Worm (Caenorhabditis elegans) whole organism, mixed stage, embryonic: ENCODE measurements around the gene C18B2.5.
A peak's percentile ranks its signal among the peaks of the same experiment; 100 is the strongest.

Experiments
- bed-3 ChIP-seq: fragments of 200-800 bp; sonication (Bioruptor generic); optimal IDR thresholded peaks from 3 replicates; lab custom pipeline; 2018; ENCODE audit warnings: mild to moderate bottlenecking, missing genetic modification characterization, moderate library complexity, missing compliant biosample characterization
- blmp-1 ChIP-seq: fragments of 150-350 bp; optimal IDR thresholded peaks from 2 replicates; lab custom pipeline; 2014; ENCODE audit warnings: missing biosample characterization, missing genetic modification characterization
- ham-2 ChIP-seq: fragments of 200-800 bp; sonication (Bioruptor generic); optimal IDR thresholded peaks from 2 replicates; lab custom pipeline; 2018; ENCODE audit warnings: mild to moderate bottlenecking, missing genetic modification characterization, missing compliant biosample characterization
- lin-13 ChIP-seq: fragments of 150-350 bp; optimal IDR thresholded peaks from 2 replicates; lab custom pipeline; 2014; ENCODE audit warnings: missing biosample characterization, missing genetic modification characterization
- lin-32 ChIP-seq: fragments of 200-800 bp; sonication (Bioruptor generic); optimal IDR thresholded peaks from 2 replicates; lab custom pipeline; 2018; ENCODE audit warnings: mild to moderate bottlenecking, missing genetic modification characterization, missing compliant biosample characterization
- nhr-237 ChIP-seq: fragments of 150-350 bp; optimal IDR thresholded peaks from 2 replicates; lab custom pipeline; 2014; ENCODE audit warnings: missing biosample characterization, missing genetic modification characterization
- nhr-76 ChIP-seq: sonication (generic microtip); optimal IDR thresholded peaks from 2 replicates; lab custom pipeline; 2017; ENCODE audit warnings: missing biosample characterization, missing genetic modification characterization
- pha-4 ChIP-seq: fragments of 150-350 bp; optimal IDR thresholded peaks from 2 replicates; lab custom pipeline; 2018; ENCODE audit warnings: missing biosample characterization, missing genetic modification reagents, missing genetic modification characterization
- sem-2 ChIP-seq: fragments of 200-800 bp; sonication (Bioruptor generic); optimal IDR thresholded peaks from 2 replicates; lab custom pipeline; 2018; ENCODE audit warnings: mild to moderate bottlenecking, missing genetic modification characterization, missing compliant biosample characterization
- snpc-4 ChIP-seq: fragments of 150-350 bp; optimal IDR thresholded peaks from 2 replicates; lab custom pipeline; 2014; ENCODE audit warnings: missing biosample characterization, missing genetic modification characterization
- ztf-11 ChIP-seq: fragments of 150-350 bp; optimal IDR thresholded peaks from 2 replicates; lab custom pipeline; 2014; ENCODE audit warnings: missing biosample characterization, missing genetic modification characterization

DNA sequence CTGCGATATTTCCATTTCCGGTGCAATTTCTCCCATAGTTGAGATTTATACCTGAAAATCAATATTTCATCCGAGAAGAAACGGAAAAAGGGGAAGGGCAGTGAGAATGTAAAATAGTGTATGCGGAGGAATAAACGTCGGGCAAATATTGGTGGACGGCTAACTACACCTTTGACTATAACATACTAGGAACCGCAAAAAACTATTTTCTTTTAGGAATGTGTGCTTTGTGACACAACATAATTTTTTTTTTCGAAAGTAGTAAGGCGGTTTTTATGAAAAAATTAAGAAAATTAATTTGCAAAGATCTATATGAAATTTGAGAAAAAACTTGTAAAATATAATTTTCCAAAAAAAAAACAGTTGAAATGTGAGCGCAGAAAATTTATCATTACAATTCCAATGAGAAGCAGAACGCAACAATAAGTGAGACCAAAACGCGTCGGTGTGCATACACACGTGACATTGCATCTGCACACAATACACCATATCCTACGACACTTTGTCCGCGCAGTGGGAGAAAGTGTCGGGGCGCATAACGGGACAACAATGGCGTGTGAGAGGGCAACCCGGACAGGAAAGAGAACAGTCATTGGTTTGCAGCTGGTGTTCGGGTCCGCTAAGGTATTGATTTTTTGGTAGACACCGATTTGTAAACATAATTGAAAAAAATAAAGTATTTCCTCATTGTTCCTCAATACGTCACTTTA lies 39.4 kb upstream of the C18B2.5 start, which contains the start of the genes sax-1 and R11G1.2:
- no peak for TF ChIP-seq ham-2 (GFP tag; lab: Kevin White, UChicago)
- TF ChIP-seq nhr-76, result no peak
- TF ChIP-seq snpc-4, result no peak
- no peak for TF ChIP-seq sem-2 (GFP tag; lab: Kevin White, UChicago)
- no peak for TF ChIP-seq nhr-237
- TF ChIP-seq ztf-11 (tag; lab: Kevin White, UChicago), result no peak
- TF ChIP-seq pha-4 (tag; lab: Kevin White, UChicago), result peak; percentile 59
- TF ChIP-seq bed-3, result no peak
- TF ChIP-seq lin-13 (tag; lab: Kevin White, UChicago), result peak; percentile 73
- TF ChIP-seq lin-32 (GFP tag; lab: Kevin White, UChicago), result peak; percentile 25
- TF ChIP-seq blmp-1 (tag; lab: Kevin White, UChicago), result no peak
